Fruit fly (Drosophila melanogaster) whole organism, pupa: Measurements from ENCODE around the gene CG33630.

ENCODE experiments used
- CG8159 ChIP-seq: fragments of 200-800 bp; sonication (Bioruptor generic); optimal IDR thresholded peaks from 3 replicates; lab custom pipeline; 2018; ENCODE audit warnings: missing biosample characterization, mild to moderate bottlenecking, missing genetic modification characterization, moderate library complexity
- Snoo ChIP-seq: fragments of 200-800 bp; sonication (Bioruptor generic); optimal IDR thresholded peaks from 3 replicates; lab custom pipeline; 2017; ENCODE audit warnings: missing biosample characterization, mild to moderate bottlenecking, missing genetic modification characterization, inconsistent platforms

- no peak for TF ChIP-seq Snoo (tag; lab: Kevin White, UChicago)
- TF ChIP-seq CG8159 (tag; lab: Kevin White, UChicago) = no peak
These were observed 12.9 kb downstream of the CG33630 start, which contains the start of gene Alp13 for dm6 chr3R:10075323-10075788.
